Worm (Caenorhabditis elegans) whole organism, L1 larva: ENCODE measurements around the gene T04C12.33.

ENCODE experiments used
- C16A3.4 ChIP-seq: fragments of 150-350 bp; optimal IDR thresholded peaks from 2 replicates; lab custom pipeline; 2014; ENCODE audit warnings: missing biosample characterization, missing genetic modification characterization
- Y116A8C.19 ChIP-seq: sonication (generic microtip); optimal IDR thresholded peaks from 2 replicates; lab custom pipeline; 2016; ENCODE audit warnings: missing compliant biosample characterization, missing genetic modification characterization, borderline replicate concordance
- aha-1 ChIP-seq: fragments of 150-350 bp; optimal IDR thresholded peaks from 2 replicates; lab custom pipeline; 2014; ENCODE audit warnings: missing biosample characterization, missing genetic modification characterization
- aly-2 ChIP-seq: fragments of 150-350 bp; optimal IDR thresholded peaks from 2 replicates; lab custom pipeline; 2014; ENCODE audit warnings: missing biosample characterization, missing genetic modification characterization
- ama-1 ChIP-seq: fragments of 150-350 bp; optimal IDR thresholded peaks from 2 replicates; lab custom pipeline; 2014
- blmp-1 ChIP-seq: fragments of 150-350 bp; optimal IDR thresholded peaks from 2 replicates; lab custom pipeline; 2014; ENCODE audit warnings: missing biosample characterization, missing genetic modification characterization
- ceh-82 ChIP-seq, 3 experiments: fragments of 150-350 bp in 1 of 3; sonication (generic microtip) in 2 of 3; optimal IDR thresholded peaks; 2 replicates each; lab custom pipeline; 2014 to 2017; ENCODE audit warnings: missing biosample characterization in 3 of 3, missing genetic modification characterization in 3 of 3
- ceh-90 ChIP-seq: sonication (generic microtip); optimal IDR thresholded peaks from 2 replicates; lab custom pipeline; 2016; ENCODE audit warnings: missing genetic modification characterization, missing compliant biosample characterization
- ces-1 ChIP-seq: fragments of 150-350 bp; optimal IDR thresholded peaks from 2 replicates; lab custom pipeline; 2014; ENCODE audit warnings: missing biosample characterization, missing genetic modification reagents, missing genetic modification characterization
- dpl-1 ChIP-seq, 3 experiments: fragments of 150-350 bp in 2 of 3; sonication (generic microtip) in 1 of 3; optimal IDR thresholded peaks; 2 replicates each; lab custom pipeline; 2014 to 2017; ENCODE audit warnings: missing biosample characterization in 3 of 3, missing genetic modification characterization in 3 of 3, missing genetic modification reagents in 3 of 3
- dsc-1 ChIP-seq: sonication (generic microtip); optimal IDR thresholded peaks from 2 replicates; lab custom pipeline; 2016; ENCODE audit warnings: mild to moderate bottlenecking, missing genetic modification characterization, missing compliant biosample characterization
- efl-1 ChIP-seq, 4 experiments: fragments of 150-350 bp; optimal IDR thresholded peaks in 3 of 4; peaks in 1 of 4; 1 replicate in 1 of 4; 2 replicates in 3 of 4; lab custom pipeline; 2014; ENCODE audit warnings: missing biosample characterization in 2 of 4, missing genetic modification characterization in 2 of 4, missing genetic modification reagents in 2 of 4
- efl-3 ChIP-seq: fragments of 200-800 bp; sonication (Bioruptor generic); optimal IDR thresholded peaks from 2 replicates; lab custom pipeline; 2018; ENCODE audit warnings: mild to moderate bottlenecking, missing genetic modification characterization, missing compliant biosample characterization
- egl-27 ChIP-seq, 2 experiments: fragments of 150-350 bp in 1 of 2; sonication (generic microtip); optimal IDR thresholded peaks; 3 replicates each; lab custom pipeline; 2017 to 2018; ENCODE audit warnings: missing biosample characterization in 2 of 2, missing genetic modification characterization in 2 of 2, missing genetic modification reagents in 2 of 2
- elt-2 ChIP-seq: sonication (generic microtip); optimal IDR thresholded peaks from 2 replicates; lab custom pipeline; 2016; ENCODE audit warnings: missing genetic modification characterization, mild to moderate bottlenecking, inconsistent platforms, missing compliant biosample characterization, missing genetic modification reagents
- elt-3 ChIP-seq, 6 experiments: fragments of 150-350 bp in 1 of 6; sonication (generic microtip); optimal IDR thresholded peaks; 2 replicates each; lab custom pipeline; 2017 to 2018; ENCODE audit warnings: missing biosample characterization in 6 of 6, missing genetic modification characterization in 6 of 6, inconsistent platforms in 1 of 6
- ets-5 ChIP-seq: fragments of 200-800 bp; sonication (Bioruptor generic); IDR thresholded peaks from 2 replicates; pipeline ENCODE4 v1.3.6; 2022; ENCODE audit warnings: missing genetic modification characterization, missing compliant biosample characterization
- fkh-10 ChIP-seq: sonication (generic microtip); optimal IDR thresholded peaks from 2 replicates; lab custom pipeline; 2017; ENCODE audit warnings: missing biosample characterization, missing genetic modification reagents, missing genetic modification characterization
- fkh-4 ChIP-seq: sonication (generic microtip); optimal IDR thresholded peaks from 2 replicates; lab custom pipeline; 2016; ENCODE audit warnings: missing compliant biosample characterization, missing genetic modification characterization, borderline replicate concordance
- fkh-8 ChIP-seq: sonication (generic microtip); optimal IDR thresholded peaks from 2 replicates; lab custom pipeline; 2016; ENCODE audit warnings: mild to moderate bottlenecking, missing genetic modification characterization, missing compliant biosample characterization
- hlh-17 ChIP-seq: fragments of 200-800 bp; sonication (Bioruptor generic); optimal IDR thresholded peaks from 2 replicates; lab custom pipeline; 2018; ENCODE audit warnings: missing genetic modification characterization, mild to moderate bottlenecking, missing compliant biosample characterization, moderate library complexity, borderline replicate concordance
- jun-1 ChIP-seq: fragments of 150-350 bp; optimal IDR thresholded peaks from 2 replicates; lab custom pipeline; 2014; ENCODE audit warnings: missing biosample characterization, missing genetic modification reagents, missing genetic modification characterization
- lin-14 ChIP-seq: fragments of 200-800 bp; sonication (Bioruptor generic); optimal IDR thresholded peaks from 2 replicates; lab custom pipeline; 2018; ENCODE audit warnings: mild to moderate bottlenecking, missing genetic modification characterization, moderate library complexity, missing compliant biosample characterization
- lin-35 ChIP-seq, 2 experiments: fragments of 150-350 bp; optimal IDR thresholded peaks; 2 replicates each; lab custom pipeline; 2014; ENCODE audit warnings: missing biosample characterization in 2 of 2, missing genetic modification characterization in 2 of 2, missing genetic modification reagents in 2 of 2
- lsy-2 ChIP-seq, 2 experiments: fragments of 150-350 bp; optimal IDR thresholded peaks; 2 replicates each; lab custom pipeline; 2014; ENCODE audit warnings: missing biosample characterization in 2 of 2, missing genetic modification characterization in 2 of 2
- mdl-1 ChIP-seq, 2 experiments: fragments of 150-350 bp; optimal IDR thresholded peaks; 2 replicates each; lab custom pipeline; 2014 to 2017; ENCODE audit warnings: missing biosample characterization in 2 of 2, missing genetic modification characterization in 2 of 2, inconsistent platforms in 1 of 2
- mep-1 ChIP-seq: fragments of 150-350 bp; optimal IDR thresholded peaks from 2 replicates; lab custom pipeline; 2014; ENCODE audit warnings: missing biosample characterization, missing genetic modification characterization
- nhr-11 ChIP-seq: fragments of 150-350 bp; optimal IDR thresholded peaks from 2 replicates; lab custom pipeline; 2014; ENCODE audit warnings: missing biosample characterization, missing genetic modification characterization
- nhr-19 ChIP-seq: fragments of 200-800 bp; sonication (Bioruptor generic); conservative IDR thresholded peaks from 2 replicates; pipeline ENCODE4 v1.3.6; 2022; ENCODE audit warnings: missing genetic modification characterization, missing compliant biosample characterization
- nhr-20 ChIP-seq: sonication (generic microtip); optimal IDR thresholded peaks from 2 replicates; lab custom pipeline; 2016; ENCODE audit warnings: mild to moderate bottlenecking, missing genetic modification characterization, missing compliant biosample characterization
- nhr-47 ChIP-seq: sonication (generic microtip); optimal IDR thresholded peaks from 2 replicates; lab custom pipeline; 2016; ENCODE audit warnings: mild to moderate bottlenecking, missing genetic modification characterization, moderate library complexity, missing compliant biosample characterization
- nhr-71 ChIP-seq: sonication (generic microtip); optimal IDR thresholded peaks from 2 replicates; lab custom pipeline; 2016; ENCODE audit warnings: mild to moderate bottlenecking, missing genetic modification characterization, moderate library complexity, missing compliant biosample characterization
- nhr-77 ChIP-seq: fragments of 150-350 bp; optimal IDR thresholded peaks from 2 replicates; lab custom pipeline; 2014; ENCODE audit warnings: missing biosample characterization, missing genetic modification characterization
- nhr-85 ChIP-seq: sonication (generic microtip); peaks from one replicate; lab custom pipeline; 2016; ENCODE audit warnings: missing genetic modification characterization, inconsistent platforms, missing compliant biosample characterization
- nhr-90 ChIP-seq: sonication (generic microtip); optimal IDR thresholded peaks from 2 replicates; lab custom pipeline; 2016; ENCODE audit warnings: mild to moderate bottlenecking, missing genetic modification characterization, missing compliant biosample characterization; ENCODE audit not compliant: poor library complexity
- pag-3 ChIP-seq: sonication (generic microtip); optimal IDR thresholded peaks from 2 replicates; lab custom pipeline; 2017; ENCODE audit warnings: missing genetic modification characterization, mild to moderate bottlenecking, missing compliant biosample characterization, antibody characterized with exemption, borderline replicate concordance; ENCODE audit not compliant: insufficient read depth
- pqm-1 ChIP-seq: sonication (generic microtip); optimal IDR thresholded peaks from 3 replicates; lab custom pipeline; 2017; ENCODE audit warnings: missing biosample characterization, missing genetic modification characterization
- rnt-1 ChIP-seq: sonication (generic microtip); optimal IDR thresholded peaks from 2 replicates; lab custom pipeline; 2016; ENCODE audit warnings: mild to moderate bottlenecking, missing genetic modification characterization, moderate library complexity, missing compliant biosample characterization
- snpc-4 ChIP-seq: fragments of 150-350 bp; optimal IDR thresholded peaks from 2 replicates; lab custom pipeline; 2014; ENCODE audit warnings: missing biosample characterization, missing genetic modification characterization
- snu-23 ChIP-seq: sonication (generic microtip); optimal IDR thresholded peaks from 2 replicates; lab custom pipeline; 2016; ENCODE audit warnings: missing genetic modification characterization, missing compliant biosample characterization
- sptf-1 ChIP-seq: fragments of 150-350 bp; optimal IDR thresholded peaks from 2 replicates; lab custom pipeline; 2014; ENCODE audit warnings: missing biosample characterization, missing genetic modification characterization
- swsn-7 ChIP-seq: sonication (generic microtip); optimal IDR thresholded peaks from 2 replicates; lab custom pipeline; 2016; ENCODE audit warnings: missing genetic modification characterization, missing compliant biosample characterization
- tlp-1 ChIP-seq: fragments of 150-350 bp; optimal IDR thresholded peaks from 2 replicates; lab custom pipeline; 2014; ENCODE audit warnings: missing biosample characterization, missing genetic modification characterization
- unc-130 ChIP-seq: fragments of 150-350 bp; optimal IDR thresholded peaks from 2 replicates; lab custom pipeline; 2017; ENCODE audit warnings: missing biosample characterization, missing genetic modification characterization, inconsistent platforms
- unc-30 ChIP-seq: sonication (generic microtip); optimal IDR thresholded peaks from 2 replicates; lab custom pipeline; 2017; ENCODE audit warnings: missing biosample characterization, missing genetic modification characterization
- unc-86 ChIP-seq: sonication (generic microtip); optimal IDR thresholded peaks from 2 replicates; lab custom pipeline; 2016; ENCODE audit warnings: missing genetic modification characterization, missing compliant biosample characterization
- vab-15 ChIP-seq: sonication (generic microtip); optimal IDR thresholded peaks from 2 replicates; lab custom pipeline; 2017; ENCODE audit warnings: missing genotype, mild to moderate bottlenecking, missing genetic modification characterization, missing compliant biosample characterization
- xbp-1 ChIP-seq: sonication (generic microtip); optimal IDR thresholded peaks from 2 replicates; lab custom pipeline; 2016; ENCODE audit warnings: missing genetic modification characterization, missing compliant biosample characterization

T04C12.33 gene

DNA sequence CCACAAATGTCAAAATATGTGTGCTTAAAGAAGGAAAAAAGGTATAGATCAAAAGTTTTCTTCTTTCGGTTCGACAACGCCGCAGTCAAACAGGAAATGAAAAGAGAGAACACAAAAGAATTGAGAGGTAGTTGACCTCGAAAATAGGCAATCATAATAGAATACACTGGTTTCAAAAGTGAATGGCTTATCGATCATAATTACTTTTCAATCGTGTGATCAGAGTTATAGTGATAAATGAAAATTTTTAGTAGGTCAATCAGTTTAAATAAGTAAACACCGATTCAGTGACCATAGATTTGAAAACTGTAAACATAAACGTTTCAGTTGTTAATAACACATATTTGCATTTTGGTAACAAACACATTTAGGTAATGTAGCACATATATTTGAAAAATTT is 18.4 kb downstream of the T04C12.33 start:
- TF ChIP-seq elt-2 (tag; lab: Kevin White, UChicago) (peak; percentile 25), C16A3.4 (peak; percentile 20), ets-5 (GFP tag; lab: Robert Waterston, UW) (no peak), pqm-1 (no peak), nhr-85 (tag; lab: Kevin White, UChicago) (peak; percentile 73), nhr-77 (tag; lab: Kevin White, UChicago) (no peak), lin-14 (GFP tag; lab: Kevin White, UChicago) (peak; percentile 63), ceh-90 (tag; lab: Kevin White, UChicago) (no peak), nhr-20 (tag; lab: Kevin White, UChicago) (peak; percentile 16), aly-2 (tag; lab: Kevin White, UChicago) (no peak), nhr-90 (tag; lab: Kevin White, UChicago) (no peak), lin-35 (GFP tag; optimal IDR thresholded peaks at IDR 0.05; lab: Kevin White, UChicago) (peak in 1 of 2 experiments; percentile 18), mdl-1 (tag; optimal IDR thresholded peaks at IDR 0.05; lab: Kevin White, UChicago) (no peak), blmp-1 (tag; lab: Kevin White, UChicago) (peak; percentile 58), jun-1 (tag; lab: Kevin White, UChicago) (no peak), Y116A8C.19 (tag; lab: Kevin White, UChicago) (no peak), vab-15 (no peak)

DNA sequence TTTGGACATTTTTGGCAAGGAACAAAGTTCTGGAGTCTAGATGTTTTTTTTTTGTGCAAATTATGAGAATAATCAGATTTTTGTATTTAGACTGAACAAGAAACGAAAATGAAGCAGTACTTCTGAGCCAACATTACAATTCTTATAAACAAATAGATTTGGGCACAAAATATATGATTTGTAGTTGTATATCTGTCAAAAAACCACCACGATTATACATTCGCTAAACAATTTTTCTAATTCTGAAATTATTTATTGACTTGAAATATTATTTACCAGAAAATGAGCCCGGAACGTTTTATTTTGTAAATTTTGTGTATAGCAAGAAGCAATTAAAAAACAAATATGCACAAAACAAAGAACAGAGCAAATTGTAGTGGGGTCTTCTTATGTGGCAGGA is 19.4 kb downstream of the T04C12.33 start:
- TF ChIP-seq fkh-10 (no peak), unc-86 (tag; lab: Kevin White, UChicago) (no peak), fkh-8 (tag; lab: Kevin White, UChicago) (no peak), aly-2 (tag; lab: Kevin White, UChicago) (peak; percentile 95), vab-15 (no peak), ces-1 (GFP tag; lab: Kevin White, UChicago) (no peak), lin-35 (GFP tag; optimal IDR thresholded peaks at IDR 0.05; lab: Kevin White, UChicago) (no peak), ceh-82 (tag; optimal IDR thresholded peaks at IDR 0.05; lab: Kevin White, UChicago) (no peak), nhr-11 (tag; lab: Kevin White, UChicago) (peak; percentile 27), mep-1 (tag; lab: Kevin White, UChicago) (no peak), ceh-90 (tag; lab: Kevin White, UChicago) (no peak), nhr-19 (GFP tag; lab: Robert Waterston, UW) (0 out of 2 replicates have a peak, but pooled peaks have one; percentile 2), snpc-4 (no peak), unc-30 (no peak), xbp-1 (tag; lab: Kevin White, UChicago) (no peak), nhr-71 (no peak)

DNA sequence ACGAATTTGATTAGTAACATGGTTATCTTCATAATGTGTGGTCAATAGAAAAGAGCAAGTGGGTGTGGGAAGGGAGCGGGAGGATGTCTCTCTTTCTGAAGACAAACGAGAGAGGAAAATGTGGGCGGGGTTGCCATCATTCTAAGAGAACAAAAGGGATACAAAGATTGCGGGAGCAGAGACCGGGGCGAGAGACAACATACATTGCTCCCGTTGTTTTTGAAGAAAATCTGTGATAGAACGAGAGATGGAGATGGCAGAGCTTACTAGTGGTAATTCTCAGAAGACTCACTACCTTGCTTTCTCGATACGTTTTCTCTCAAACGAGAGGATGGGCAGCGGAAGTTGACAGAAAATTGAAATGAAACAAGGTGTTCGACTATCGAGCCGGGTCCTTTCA is 21.3 kb downstream of the T04C12.33 start:
- TF ChIP-seq efl-3 (GFP tag; lab: Kevin White, UChicago): no peak
- peak; percentile 57 for TF ChIP-seq nhr-71
- TF ChIP-seq unc-130 (tag; lab: Kevin White, UChicago): no peak
- no peak for TF ChIP-seq aha-1 (tag; lab: Kevin White, UChicago)
- TF ChIP-seq lin-14 (GFP tag; lab: Kevin White, UChicago): peak; percentile 72
- no peak for TF ChIP-seq nhr-20 (tag; lab: Kevin White, UChicago)
- TF ChIP-seq snu-23 (GFP tag; lab: Kevin White, UChicago): peak; percentile 9
- TF ChIP-seq hlh-17 (GFP tag; lab: Kevin White, UChicago): no peak
- no peak for TF ChIP-seq elt-3 (tag; optimal IDR thresholded peaks at IDR 0.05; lab: Kevin White, UChicago)
- no peak for TF ChIP-seq fkh-4 (tag; lab: Kevin White, UChicago)
- TF ChIP-seq vab-15: no peak
- peak; percentile 7 for TF ChIP-seq dsc-1
- peak; percentile 82 for TF ChIP-seq pag-3 (tag; lab: Kevin White, UChicago)
- TF ChIP-seq fkh-8 (tag; lab: Kevin White, UChicago): no peak
- TF ChIP-seq dpl-1 (GFP tag; optimal IDR thresholded peaks at IDR 0.05; lab: Kevin White, UChicago): no peak
- peak in 1 of 2 experiments; percentile 36 for TF ChIP-seq lsy-2 (tag; optimal IDR thresholded peaks at IDR 0.05; lab: Kevin White, UChicago)
- no peak for TF ChIP-seq nhr-85 (tag; lab: Kevin White, UChicago)
- no peak for TF ChIP-seq ama-1 (lab: Kevin White, UChicago)
- TF ChIP-seq nhr-19 (GFP tag; lab: Robert Waterston, UW): peak; percentile 49
- TF ChIP-seq rnt-1 (tag; lab: Kevin White, UChicago): peak; percentile 73
- TF ChIP-seq mep-1 (tag; lab: Kevin White, UChicago): no peak
- no peak for TF ChIP-seq egl-27 (tag; optimal IDR thresholded peaks at IDR 0.05; lab: Kevin White, UChicago)
- no peak for TF ChIP-seq nhr-47 (tag; lab: Kevin White, UChicago)
- TF ChIP-seq sptf-1 (tag; lab: Kevin White, UChicago): no peak
- TF ChIP-seq tlp-1 (tag; lab: Kevin White, UChicago): no peak
- TF ChIP-seq swsn-7 (tag; lab: Kevin White, UChicago): no peak
- no peak for TF ChIP-seq nhr-11 (tag; lab: Kevin White, UChicago)
- no peak for TF ChIP-seq efl-1 (optimal IDR thresholded peaks at IDR 0.05; lab: Kevin White, UChicago)
- peak in 1 of 2 experiments; percentile 49 for TF ChIP-seq efl-1 (GFP tag; optimal IDR thresholded peaks at IDR 0.05 in 1 of 2; lab: Kevin White, UChicago)
